Worm (Caenorhabditis elegans) whole organism, midembryonic: ENCODE measurements around the gene snrp-40.1.

Experiments used
- T22C8.4 ChIP-seq: fragments of 200-800 bp; sonication (Bioruptor generic); IDR thresholded peaks from 2 replicates; pipeline ENCODE4 v1.3.6; 2022; ENCODE audit warnings: missing genetic modification characterization, missing compliant biosample characterization
- cog-1 ChIP-seq: sonication (generic microtip); optimal IDR thresholded peaks from 2 replicates; lab custom pipeline; 2016; ENCODE audit warnings: missing genetic modification characterization, missing compliant biosample characterization
- flt-1 ChIP-seq: fragments of 200-800 bp; sonication (Bioruptor generic); IDR thresholded peaks from 2 replicates; pipeline ENCODE4 v1.3.6; 2022; ENCODE audit warnings: missing genetic modification characterization, missing compliant biosample characterization
- klf-2 ChIP-seq: fragments of 200-800 bp; sonication (Bioruptor generic); conservative IDR thresholded peaks from 2 replicates; pipeline ENCODE4 v1.3.6; 2022; ENCODE audit warnings: missing genetic modification reagents, missing genetic modification characterization, missing compliant biosample characterization
- med-1 ChIP-seq: sonication (generic microtip); optimal IDR thresholded peaks from 2 replicates; lab custom pipeline; 2017; ENCODE audit warnings: missing genetic modification characterization, mild to moderate bottlenecking, missing compliant biosample characterization, antibody characterized with exemption, missing genetic modification reagents; ENCODE audit not compliant: insufficient read depth
- ref-1 ChIP-seq: fragments of 200-800 bp; sonication (Bioruptor generic); conservative IDR thresholded peaks from 2 replicates; pipeline ENCODE4 v1.3.6; 2022; ENCODE audit warnings: missing genetic modification reagents, missing genetic modification characterization, missing compliant biosample characterization
- tab-1 ChIP-seq: fragments of 200-800 bp; sonication (Bioruptor generic); IDR thresholded peaks from 2 replicates; pipeline ENCODE4 v1.3.6; 2022; ENCODE audit warnings: missing genetic modification characterization, missing compliant biosample characterization
- ztf-23 ChIP-seq: fragments of 200-800 bp; sonication (Bioruptor generic); IDR thresholded peaks from 2 replicates; pipeline ENCODE4 v1.3.6; 2022; ENCODE audit warnings: missing genetic modification reagents, missing genetic modification characterization, missing compliant biosample characterization
- ztf-29 ChIP-seq: fragments of 200-800 bp; sonication (Bioruptor generic); IDR thresholded peaks from 2 replicates; pipeline ENCODE4 v1.3.6; 2022; ENCODE audit warnings: missing genetic modification reagents, missing genetic modification characterization, missing compliant biosample characterization

The snrp-40.1 gene

DNA sequence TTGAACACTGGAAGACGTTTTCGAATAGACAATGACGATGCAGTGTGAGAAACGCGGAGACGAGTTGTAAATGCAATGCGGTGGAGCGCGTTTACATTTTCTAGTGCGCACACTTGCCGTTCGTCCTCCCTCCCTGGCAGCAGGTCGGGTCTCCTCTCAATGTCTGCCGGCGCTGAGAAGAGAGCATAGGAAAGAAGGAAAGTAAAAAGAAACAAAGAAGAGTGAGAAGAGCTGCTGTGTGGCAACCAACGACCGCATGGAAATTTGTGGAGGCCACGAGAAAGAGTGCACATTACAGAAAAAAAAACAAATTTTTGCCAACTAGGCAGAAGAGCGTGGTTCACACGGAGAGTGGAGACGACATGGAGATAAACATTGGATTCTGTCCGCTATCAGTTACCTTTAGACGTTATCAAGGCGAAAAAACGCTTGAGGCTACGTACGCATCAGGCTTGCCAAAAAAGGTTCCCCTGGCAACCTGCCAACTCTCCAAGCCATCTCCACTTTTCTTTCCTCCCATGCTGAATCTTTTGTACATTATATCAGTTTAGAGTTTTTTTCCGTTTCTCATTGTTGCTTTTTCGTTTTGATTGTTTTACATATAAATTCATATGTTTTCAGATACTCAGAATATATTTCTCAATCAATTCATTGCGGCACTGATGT is at the start of gene snrp-40.1, which contains the start of gene F08G12.3:
snrp-40.1 (minus strand) TSS at position 143 of the 666 bp plus-strand sequence.
F08G12.3 (plus strand) TSS at position 616 of the 666 bp plus-strand sequence.
- no peak for TF ChIP-seq ztf-23
- TF ChIP-seq med-1 (GFP tag; lab: Kevin White, UChicago) = no peak
- peak; percentile 46 for TF ChIP-seq flt-1 (GFP tag; lab: Robert Waterston, UW)
- no peak for TF ChIP-seq ztf-29 (GFP tag; lab: Robert Waterston, UW)
- no peak for TF ChIP-seq tab-1 (GFP tag; lab: Robert Waterston, UW)
- no peak for TF ChIP-seq T22C8.4 (GFP tag; lab: Robert Waterston, UW)
- TF ChIP-seq klf-2 (GFP tag; lab: Robert Waterston, UW) = no peak
- TF ChIP-seq cog-1 = peak; percentile 76
- TF ChIP-seq ref-1 (GFP tag; lab: Robert Waterston, UW) = no peak

DNA sequence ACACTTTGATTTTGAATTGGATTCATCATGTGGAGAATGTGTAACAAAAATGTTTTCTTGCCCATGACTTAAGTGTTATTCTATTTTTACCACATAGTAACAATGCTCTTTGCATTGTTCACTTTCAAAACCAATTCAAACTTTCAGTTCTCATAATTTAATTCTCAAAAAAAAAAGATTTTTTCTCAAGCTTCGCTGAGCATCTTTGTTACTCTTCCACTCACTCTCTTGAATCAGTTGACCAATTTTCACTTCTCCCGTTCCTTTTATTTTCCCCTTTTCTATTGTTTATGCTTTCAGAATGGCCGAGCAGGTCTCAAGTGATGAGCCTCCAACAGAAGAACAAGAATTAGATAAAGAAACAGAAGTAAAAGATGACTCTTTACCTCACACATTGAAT is 46.6 kb upstream of the snrp-40.1 start, which contains the start of gene oct-2:
oct-2 (plus strand) TSS at position 301 of the 400 bp plus-strand sequence.
- TF ChIP-seq ref-1 (GFP tag; lab: Robert Waterston, UW) (no peak), flt-1 (GFP tag; lab: Robert Waterston, UW) (no peak), klf-2 (GFP tag; lab: Robert Waterston, UW) (no peak), ztf-23 (no peak), med-1 (GFP tag; lab: Kevin White, UChicago) (no peak), cog-1 (no peak), tab-1 (GFP tag; lab: Robert Waterston, UW) (no peak), ztf-29 (GFP tag; lab: Robert Waterston, UW) (no peak)

DNA sequence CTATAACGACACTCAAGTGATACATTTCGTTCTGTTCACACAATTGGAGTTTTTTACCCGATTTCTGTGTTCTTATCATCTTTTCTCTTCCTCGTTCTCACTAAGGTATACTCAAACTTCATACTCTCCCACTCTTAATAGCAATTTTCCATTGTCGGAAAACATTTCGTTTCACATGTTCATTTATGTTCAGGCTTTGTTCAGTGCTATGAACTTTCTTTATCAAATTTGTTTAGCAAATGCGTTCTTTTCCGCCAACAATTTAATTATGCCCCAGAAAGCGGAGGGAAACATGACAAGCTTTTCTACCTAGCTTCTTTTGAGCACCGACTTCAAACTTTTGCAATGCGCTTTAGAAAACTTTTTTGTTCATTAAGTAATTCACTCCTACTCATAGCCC is 45.9 kb upstream of the snrp-40.1 start:
- no peak for TF ChIP-seq klf-2 (GFP tag; lab: Robert Waterston, UW)
- TF ChIP-seq flt-1 (GFP tag; lab: Robert Waterston, UW) = no peak
- no peak for TF ChIP-seq cog-1

DNA sequence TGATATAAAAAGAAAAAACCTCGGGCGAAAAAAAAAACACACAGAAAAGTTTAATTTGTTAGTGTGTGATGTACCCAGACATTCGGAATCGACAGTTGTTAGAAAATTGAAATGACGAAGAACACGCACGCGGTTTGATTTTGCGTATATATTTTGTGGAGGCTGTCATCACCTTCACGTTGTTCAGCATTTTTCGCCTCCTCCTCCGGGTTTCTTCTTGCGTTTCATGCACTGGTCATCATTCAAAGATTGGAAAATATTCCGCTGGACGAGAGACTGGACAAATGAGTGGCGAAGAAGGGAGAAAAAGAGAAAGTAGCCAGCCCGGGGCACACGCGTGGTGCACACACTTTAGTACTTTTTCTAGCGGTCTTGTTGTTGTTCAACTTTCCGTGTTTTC is 45.3 kb upstream of the snrp-40.1 start:
- no peak for TF ChIP-seq flt-1 (GFP tag; lab: Robert Waterston, UW)
- no peak for TF ChIP-seq ztf-23
- TF ChIP-seq med-1 (GFP tag; lab: Kevin White, UChicago) = no peak
- TF ChIP-seq cog-1 = no peak
- no peak for TF ChIP-seq T22C8.4 (GFP tag; lab: Robert Waterston, UW)
- no peak for TF ChIP-seq ref-1 (GFP tag; lab: Robert Waterston, UW)
- TF ChIP-seq tab-1 (GFP tag; lab: Robert Waterston, UW) = no peak
- no peak for TF ChIP-seq ztf-29 (GFP tag; lab: Robert Waterston, UW)
- TF ChIP-seq klf-2 (GFP tag; lab: Robert Waterston, UW) = no peak

DNA sequence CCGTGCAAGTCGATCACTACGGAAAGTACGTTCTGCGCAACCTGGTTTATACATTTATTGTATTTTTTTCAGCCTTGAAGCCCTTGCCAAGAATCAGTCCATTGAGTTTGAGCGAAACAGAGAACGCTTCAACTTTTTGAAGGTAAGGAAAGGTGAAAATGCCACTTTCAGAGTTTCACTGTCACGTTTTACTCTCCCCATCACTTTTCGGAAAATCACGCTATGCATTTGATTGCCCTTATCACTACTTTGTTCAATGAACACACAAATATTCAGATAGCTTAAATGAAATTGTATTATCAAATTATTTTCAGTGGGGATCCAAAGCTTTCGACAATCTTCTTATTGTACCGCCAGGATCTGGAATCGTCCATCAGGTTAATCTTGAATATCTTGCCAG is 40.9 kb upstream of the snrp-40.1 start:
- no peak for TF ChIP-seq ztf-29 (GFP tag; lab: Robert Waterston, UW)
- no peak for TF ChIP-seq med-1 (GFP tag; lab: Kevin White, UChicago)
- TF ChIP-seq T22C8.4 (GFP tag; lab: Robert Waterston, UW) = no peak

DNA sequence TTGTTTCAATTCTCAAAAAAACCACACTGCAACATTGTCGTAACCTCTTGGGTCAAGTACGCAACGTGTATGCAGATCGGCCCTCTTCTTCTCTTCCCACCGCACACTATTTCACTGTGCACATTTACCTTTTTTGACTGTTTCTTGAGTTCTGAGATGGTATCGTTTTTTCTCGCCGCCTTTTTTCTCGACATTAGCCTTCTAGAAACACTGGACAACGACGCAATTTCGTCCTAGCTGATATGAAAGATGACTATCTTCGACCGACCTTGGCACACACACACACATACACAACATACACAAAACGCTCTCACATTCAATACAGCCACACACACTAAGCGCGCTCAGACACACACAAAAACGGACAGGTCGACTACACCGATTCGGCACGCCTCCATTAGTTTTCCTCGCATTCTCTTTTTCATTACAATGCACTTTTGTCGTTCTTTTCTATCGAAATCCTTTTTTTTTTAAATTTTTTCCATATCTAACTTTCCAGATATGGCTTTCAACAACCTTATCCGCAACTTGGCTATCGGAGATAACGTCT is 39.9 kb upstream of the snrp-40.1 start, which contains the start of gene aco-1:
aco-1 (plus strand) TSS at position 500 of the 550 bp plus-strand sequence.
- TF ChIP-seq klf-2 (GFP tag; lab: Robert Waterston, UW) (no peak), cog-1 (no peak), ref-1 (GFP tag; lab: Robert Waterston, UW) (no peak), T22C8.4 (GFP tag; lab: Robert Waterston, UW) (no peak), ztf-29 (GFP tag; lab: Robert Waterston, UW) (no peak), ztf-23 (no peak), flt-1 (GFP tag; lab: Robert Waterston, UW) (no peak), med-1 (GFP tag; lab: Kevin White, UChicago) (no peak), tab-1 (GFP tag; lab: Robert Waterston, UW) (no peak)

DNA sequence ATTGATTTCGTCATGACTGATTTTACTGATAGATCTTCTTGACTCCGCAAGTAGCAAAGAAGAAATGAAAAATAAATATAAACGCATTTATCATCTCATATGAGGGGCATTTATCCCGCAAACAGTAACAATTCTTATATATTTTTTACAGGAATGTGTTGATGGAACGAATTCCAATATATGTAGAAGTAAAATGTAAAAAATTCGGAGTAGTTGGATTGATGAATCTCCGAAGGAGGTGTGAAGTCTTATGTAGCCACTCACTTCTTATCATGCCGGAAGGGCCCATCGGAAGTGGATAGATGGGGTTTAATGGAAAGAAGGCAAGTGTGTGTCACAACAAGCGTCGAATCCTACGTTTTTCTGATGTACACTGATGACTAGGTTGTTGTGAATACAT is 38.2 kb upstream of the snrp-40.1 start, which contains the start of gene gcy-9:
gcy-9 (minus strand) TSS at position 101 of the 400 bp plus-strand sequence.
- TF ChIP-seq med-1 (GFP tag; lab: Kevin White, UChicago) = no peak
- TF ChIP-seq klf-2 (GFP tag; lab: Robert Waterston, UW) = no peak
- no peak for TF ChIP-seq cog-1
- TF ChIP-seq flt-1 (GFP tag; lab: Robert Waterston, UW) = no peak
- TF ChIP-seq tab-1 (GFP tag; lab: Robert Waterston, UW) = no peak
- no peak for TF ChIP-seq ztf-23
- TF ChIP-seq ref-1 (GFP tag; lab: Robert Waterston, UW) = no peak
- no peak for TF ChIP-seq T22C8.4 (GFP tag; lab: Robert Waterston, UW)
- no peak for TF ChIP-seq ztf-29 (GFP tag; lab: Robert Waterston, UW)

DNA sequence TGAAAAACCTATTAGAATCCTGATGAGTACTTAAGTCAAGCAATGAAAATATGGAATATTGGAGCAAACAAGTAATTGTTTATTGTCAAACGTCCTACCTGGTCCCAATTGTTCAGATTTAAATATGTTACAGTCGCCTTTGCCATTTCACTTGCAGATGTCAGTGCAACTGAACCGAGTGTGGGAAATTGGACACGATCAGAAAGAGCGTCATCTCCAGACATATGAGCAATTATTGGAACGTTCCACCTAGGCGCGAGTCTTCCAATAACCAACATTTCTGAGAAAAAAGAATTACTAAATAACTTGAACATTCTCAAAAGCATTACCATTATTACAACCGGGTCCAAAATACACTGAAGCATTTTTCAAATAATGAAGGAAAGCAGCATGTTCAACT is 37.5 kb upstream of the snrp-40.1 start:
- TF ChIP-seq ref-1 (GFP tag; lab: Robert Waterston, UW) = no peak
- TF ChIP-seq klf-2 (GFP tag; lab: Robert Waterston, UW) = no peak
- no peak for TF ChIP-seq flt-1 (GFP tag; lab: Robert Waterston, UW)
- no peak for TF ChIP-seq ztf-23
- TF ChIP-seq cog-1 = no peak
- TF ChIP-seq T22C8.4 (GFP tag; lab: Robert Waterston, UW) = no peak

DNA sequence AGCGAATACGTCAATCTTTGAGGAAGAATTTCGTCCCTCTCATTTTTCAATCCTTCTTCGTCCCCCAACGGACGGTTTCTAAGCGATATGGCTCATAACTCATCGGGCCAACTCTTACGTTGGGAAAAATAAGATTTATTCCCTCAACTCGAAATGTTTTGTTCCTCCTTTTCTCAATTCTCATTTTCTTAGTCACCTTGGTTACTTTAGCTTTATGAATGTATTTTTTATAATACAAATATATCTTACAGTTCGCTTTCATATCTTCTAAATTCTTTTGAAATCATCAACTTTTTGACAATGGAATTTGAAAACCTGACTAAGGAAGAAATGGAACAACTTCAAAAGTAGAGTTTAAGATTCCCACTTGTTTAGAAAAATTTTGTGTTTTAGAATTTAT is 29.8 kb upstream of the snrp-40.1 start, which contains the start of gene npr-9:
npr-9 (plus strand) TSS at position 301 of the 400 bp plus-strand sequence.
- TF ChIP-seq med-1 (GFP tag; lab: Kevin White, UChicago) (no peak), T22C8.4 (GFP tag; lab: Robert Waterston, UW) (no peak), cog-1 (no peak), flt-1 (GFP tag; lab: Robert Waterston, UW) (no peak), klf-2 (GFP tag; lab: Robert Waterston, UW) (no peak), tab-1 (GFP tag; lab: Robert Waterston, UW) (no peak), ztf-23 (no peak), ztf-29 (GFP tag; lab: Robert Waterston, UW) (no peak), ref-1 (GFP tag; lab: Robert Waterston, UW) (no peak)
